Worm (Caenorhabditis elegans): ENCODE measurements around the gene F53H8.3.

Gene F53H8.3

ce11 chrX:950482-950881 is 12.1 kb downstream of the F53H8.3 start, which contains the start of gene arr-1:
Gene arr-1, plus strand, starts transcription at chrX:950782.
- TF ChIP-seq ztf-29 (GFP tag; IDR thresholded peaks at IDR 0.05) = no peak
- TF ChIP-seq ztf-23 (GFP tag; IDR thresholded peaks at IDR 0.05) = no peak
- TF ChIP-seq T22C8.4 (GFP tag; IDR thresholded peaks at IDR 0.05) = no peak
- TF ChIP-seq ref-1 (GFP tag; conservative IDR thresholded peaks at IDR 0.05) = no peak
- no peak for TF ChIP-seq klf-2 (GFP tag; conservative IDR thresholded peaks at IDR 0.05)
- no peak for TF ChIP-seq med-1 (GFP tag; optimal IDR thresholded peaks at IDR 0.05; ENCODE audit: insufficient read depth)
- no peak for TF ChIP-seq flt-1 (GFP tag; IDR thresholded peaks at IDR 0.05)
- TF ChIP-seq tab-1 (GFP tag; IDR thresholded peaks at IDR 0.05) = no peak
- no peak for TF ChIP-seq cog-1 (tag; optimal IDR thresholded peaks at IDR 0.05)

ce11 chrX:952557-953083 is 14.3 kb downstream of the F53H8.3 start:
- no peak for TF ChIP-seq tab-1 (GFP tag; IDR thresholded peaks at IDR 0.05)
- TF ChIP-seq med-1 (GFP tag; optimal IDR thresholded peaks at IDR 0.05; ENCODE audit: insufficient read depth) = no peak
- TF ChIP-seq ref-1 (GFP tag; conservative IDR thresholded peaks at IDR 0.05) = no peak
- peak; percentile 8 for TF ChIP-seq cog-1 (tag; optimal IDR thresholded peaks at IDR 0.05)
- no peak for TF ChIP-seq flt-1 (GFP tag; IDR thresholded peaks at IDR 0.05)
- TF ChIP-seq ztf-29 (GFP tag; IDR thresholded peaks at IDR 0.05) = no peak
- no peak for TF ChIP-seq T22C8.4 (GFP tag; IDR thresholded peaks at IDR 0.05)

- TF ChIP-seq flt-1 (GFP tag; IDR thresholded peaks at IDR 0.05) = no peak
- no peak for TF ChIP-seq ztf-29 (GFP tag; IDR thresholded peaks at IDR 0.05)
- TF ChIP-seq med-1 (GFP tag; optimal IDR thresholded peaks at IDR 0.05; ENCODE audit: insufficient read depth) = no peak
- 0 out of 2 replicates have a peak, but pooled peaks have one; percentile 17 for TF ChIP-seq T22C8.4 (GFP tag; IDR thresholded peaks at IDR 0.05)
- TF ChIP-seq klf-2 (GFP tag; conservative IDR thresholded peaks at IDR 0.05) = no peak
- TF ChIP-seq cog-1 (tag; optimal IDR thresholded peaks at IDR 0.05) = peak; percentile 36
- TF ChIP-seq tab-1 (GFP tag; IDR thresholded peaks at IDR 0.05) = 0 out of 2 replicates have a peak, but pooled peaks have one; percentile 53
- no peak for TF ChIP-seq ref-1 (GFP tag; conservative IDR thresholded peaks at IDR 0.05)
- TF ChIP-seq ztf-23 (GFP tag; IDR thresholded peaks at IDR 0.05) = no peak
Observed at ce11 chrX:954499-955061, 16.2 kb downstream of the F53H8.3 start, which contains the start of gene apm-3. Gene apm-3, plus strand, starts transcription at chrX:954975.

- TF ChIP-seq flt-1 (GFP tag; IDR thresholded peaks at IDR 0.05) (no peak), tab-1 (GFP tag; IDR thresholded peaks at IDR 0.05) (no peak), cog-1 (tag; optimal IDR thresholded peaks at IDR 0.05) (no peak), klf-2 (GFP tag; conservative IDR thresholded peaks at IDR 0.05) (no peak), ztf-23 (GFP tag; IDR thresholded peaks at IDR 0.05) (no peak), ref-1 (GFP tag; conservative IDR thresholded peaks at IDR 0.05) (no peak), med-1 (GFP tag; optimal IDR thresholded peaks at IDR 0.05; ENCODE audit: insufficient read depth) (no peak), ztf-29 (GFP tag; IDR thresholded peaks at IDR 0.05) (no peak), T22C8.4 (GFP tag; IDR thresholded peaks at IDR 0.05) (no peak)
Observed at ce11 chrX:957581-957980, 19.2 kb downstream of the F53H8.3 start, which contains the start of gene chil-10. Gene chil-10, plus strand, starts transcription at chrX:957881.

ce11 chrX:960139-960538 is 21.8 kb downstream of the F53H8.3 start:
- TF ChIP-seq med-1 (GFP tag; optimal IDR thresholded peaks at IDR 0.05; ENCODE audit: insufficient read depth) = no peak
- no peak for TF ChIP-seq flt-1 (GFP tag; IDR thresholded peaks at IDR 0.05)
- TF ChIP-seq klf-2 (GFP tag; conservative IDR thresholded peaks at IDR 0.05) = no peak
- no peak for TF ChIP-seq cog-1 (tag; optimal IDR thresholded peaks at IDR 0.05)
- TF ChIP-seq ztf-29 (GFP tag; IDR thresholded peaks at IDR 0.05) = no peak
- no peak for TF ChIP-seq ref-1 (GFP tag; conservative IDR thresholded peaks at IDR 0.05)
- no peak for TF ChIP-seq tab-1 (GFP tag; IDR thresholded peaks at IDR 0.05)
- no peak for TF ChIP-seq ztf-23 (GFP tag; IDR thresholded peaks at IDR 0.05)

- TF ChIP-seq flt-1 (GFP tag; IDR thresholded peaks at IDR 0.05) (no peak), ref-1 (GFP tag; conservative IDR thresholded peaks at IDR 0.05) (no peak), klf-2 (GFP tag; conservative IDR thresholded peaks at IDR 0.05) (no peak), med-1 (GFP tag; optimal IDR thresholded peaks at IDR 0.05; ENCODE audit: insufficient read depth) (no peak), tab-1 (GFP tag; IDR thresholded peaks at IDR 0.05) (no peak), ztf-23 (GFP tag; IDR thresholded peaks at IDR 0.05) (no peak), ztf-29 (GFP tag; IDR thresholded peaks at IDR 0.05) (no peak)
Observed at ce11 chrX:963171-963570, 24.8 kb downstream of the F53H8.3 start, which contains the start of gene ncs-1. Gene ncs-1, minus strand, starts transcription at chrX:963271.

- TF ChIP-seq ztf-23 (GFP tag; IDR thresholded peaks at IDR 0.05) = no peak
- no peak for TF ChIP-seq klf-2 (GFP tag; conservative IDR thresholded peaks at IDR 0.05)
- no peak for TF ChIP-seq flt-1 (GFP tag; IDR thresholded peaks at IDR 0.05)
- no peak for TF ChIP-seq cog-1 (tag; optimal IDR thresholded peaks at IDR 0.05)
- TF ChIP-seq ref-1 (GFP tag; conservative IDR thresholded peaks at IDR 0.05) = no peak
- no peak for TF ChIP-seq med-1 (GFP tag; optimal IDR thresholded peaks at IDR 0.05; ENCODE audit: insufficient read depth)
- no peak for TF ChIP-seq tab-1 (GFP tag; IDR thresholded peaks at IDR 0.05)
- no peak for TF ChIP-seq T22C8.4 (GFP tag; IDR thresholded peaks at IDR 0.05)
Observed at ce11 chrX:970072-970471, 31.7 kb downstream of the F53H8.3 start, which contains the start of gene C44C1.6. Gene C44C1.6, minus strand, starts transcription at chrX:970270.

- TF ChIP-seq T22C8.4 (GFP tag; IDR thresholded peaks at IDR 0.05) (peak; percentile 78; the same call in 1 of the 2 replicates), flt-1 (GFP tag; IDR thresholded peaks at IDR 0.05) (no peak)
Observed at ce11 chrX:974499-975235, 36.3 kb downstream of the F53H8.3 start, which contains the start of gene vps-45. Gene vps-45, minus strand, starts transcription at chrX:974848.

ce11 chrX:975236-975535 is 36.8 kb downstream of the F53H8.3 start:
- no peak for TF ChIP-seq T22C8.4 (GFP tag; IDR thresholded peaks at IDR 0.05)
- TF ChIP-seq flt-1 (GFP tag; IDR thresholded peaks at IDR 0.05) = no peak
- TF ChIP-seq cog-1 (tag; optimal IDR thresholded peaks at IDR 0.05) = no peak
